Fruit fly (Drosophila melanogaster) whole organism, embryonic: ENCODE measurements around the gene CG31189.

ENCODE experiments used
- C15 ChIP-seq: fragments of 200-800 bp; sonication (Bioruptor generic); IDR thresholded peaks from 3 replicates; pipeline ENCODE4 v1.3.6; 2022; ENCODE audit warnings: missing biosample characterization, missing genetic modification characterization
- CG10979 ChIP-seq: fragments of 200-800 bp; sonication (Bioruptor generic); optimal IDR thresholded peaks from 2 replicates; lab custom pipeline; 2018; ENCODE audit warnings: missing biosample characterization, mild to moderate bottlenecking, missing genetic modification characterization, moderate library complexity
- CG11696 ChIP-seq: fragments of 200-800 bp; sonication (Bioruptor generic); IDR thresholded peaks from 2 replicates; pipeline ENCODE4 v1.3.6; 2022; ENCODE audit warnings: missing biosample characterization, missing genetic modification characterization
- CG12391 ChIP-seq: fragments of 200-800 bp; sonication (Bioruptor generic); optimal IDR thresholded peaks from 3 replicates; lab custom pipeline; 2018; ENCODE audit warnings: missing biosample characterization, mild to moderate bottlenecking, missing genetic modification characterization, moderate library complexity
- CG13424 ChIP-seq: fragments of 200-800 bp; sonication (Bioruptor generic); optimal IDR thresholded peaks from 2 replicates; lab custom pipeline; 2019; ENCODE audit warnings: missing biosample characterization, mild to moderate bottlenecking, missing genetic modification characterization, moderate library complexity
- CG14965 ChIP-seq: fragments of 200-800 bp; sonication (Bioruptor generic); optimal IDR thresholded peaks from 2 replicates; lab custom pipeline; 2016; ENCODE audit warnings: missing biosample characterization, missing genetic modification characterization, borderline replicate concordance
- CG17328 ChIP-seq: fragments of 200-800 bp; sonication (Bioruptor generic); IDR thresholded peaks from 2 replicates; pipeline ENCODE4 v1.3.6; 2022; ENCODE audit warnings: missing biosample characterization, missing genetic modification characterization
- CG17912 ChIP-seq: fragments of 200-800 bp; sonication (Bioruptor generic); optimal IDR thresholded peaks from 2 replicates; lab custom pipeline; 2018; ENCODE audit warnings: missing biosample characterization, mild to moderate bottlenecking, missing genetic modification characterization
- CG2202 ChIP-seq: fragments of 200-800 bp; sonication (Bioruptor generic); optimal IDR thresholded peaks from 2 replicates; lab custom pipeline; 2018; ENCODE audit warnings: missing biosample characterization, mild to moderate bottlenecking, missing genetic modification characterization
- CG2889 ChIP-seq: fragments of 200-800 bp; sonication (Bioruptor generic); IDR thresholded peaks from 3 replicates; pipeline ENCODE4 v1.3.6; 2022; ENCODE audit warnings: missing biosample characterization, missing genetic modification characterization
- CG31388 ChIP-seq: fragments of 200-800 bp; sonication (Bioruptor generic); optimal IDR thresholded peaks from 2 replicates; lab custom pipeline; 2016; ENCODE audit warnings: missing biosample characterization, missing genetic modification characterization
- CG32532 ChIP-seq: fragments of 200-800 bp; sonication (Bioruptor generic); IDR thresholded peaks from 2 replicates; pipeline ENCODE4 v1.3.6; 2022; ENCODE audit warnings: missing biosample characterization, missing genetic modification characterization
- CG4360 ChIP-seq: fragments of 200-800 bp; sonication (Bioruptor generic); IDR thresholded peaks from 2 replicates; pipeline ENCODE4 v1.3.6; 2022; ENCODE audit warnings: missing biosample characterization, missing genetic modification characterization
- CG5245 ChIP-seq: fragments of 200-800 bp; sonication (Bioruptor generic); optimal IDR thresholded peaks from 3 replicates; lab custom pipeline; 2016; ENCODE audit warnings: missing biosample characterization, missing genetic modification characterization
- CG8281 ChIP-seq: fragments of 200-800 bp; sonication (Bioruptor generic); optimal IDR thresholded peaks from 2 replicates; lab custom pipeline; 2018; ENCODE audit warnings: missing biosample characterization, mild to moderate bottlenecking, missing genetic modification characterization, moderate library complexity
- CTCF ChIP-seq: fragments of 200-800 bp; sonication (Bioruptor generic); optimal IDR thresholded peaks from 2 replicates; lab custom pipeline; 2017; ENCODE audit warnings: missing biosample characterization, mild to moderate bottlenecking, missing genetic modification characterization, moderate library complexity
- Doc3 ChIP-seq: fragments of 200-800 bp; sonication (Bioruptor generic); IDR thresholded peaks from 3 replicates; pipeline ENCODE4 v1.3.6; 2022; ENCODE audit warnings: missing biosample characterization, missing genetic modification characterization; ENCODE audit not compliant: partially characterized antibody
- Drgx ChIP-seq: fragments of 200-800 bp; sonication (Bioruptor generic); IDR thresholded peaks from 2 replicates; pipeline ENCODE4 v1.3.6; 2022; ENCODE audit warnings: missing biosample characterization, missing genetic modification characterization
- Gug ChIP-seq: fragments of 200-800 bp; sonication (Bioruptor generic); IDR thresholded peaks from 4 replicates; pipeline ENCODE4 v1.3.6; 2022; ENCODE audit warnings: missing biosample characterization, missing genetic modification characterization
- HLHmδ ChIP-seq: fragments of 200-800 bp; sonication (Bioruptor generic); optimal IDR thresholded peaks from 2 replicates; lab custom pipeline; 2018; ENCODE audit warnings: missing biosample characterization, mild to moderate bottlenecking, missing genetic modification characterization, moderate library complexity
- Jarid2 ChIP-seq: fragments of 200-800 bp; sonication (Bioruptor generic); optimal IDR thresholded peaks from 3 replicates; lab custom pipeline; 2017; ENCODE audit warnings: mild to moderate bottlenecking, missing biosample characterization, missing genetic modification reagents, missing genetic modification characterization
- PHDP ChIP-seq: fragments of 200-800 bp; sonication (Bioruptor generic); optimal IDR thresholded peaks from 3 replicates; lab custom pipeline; 2018; ENCODE audit warnings: missing biosample characterization, mild to moderate bottlenecking, missing genetic modification characterization, moderate library complexity
- Poxn ChIP-seq: fragments of 200-800 bp; sonication (Bioruptor generic); IDR thresholded peaks from 2 replicates; pipeline ENCODE4 v1.3.6; 2022; ENCODE audit warnings: missing biosample characterization, missing genetic modification characterization
- Rx ChIP-seq: fragments of 200-800 bp; sonication (Bioruptor generic); IDR thresholded peaks from 2 replicates; pipeline ENCODE4 v1.3.6; 2022; ENCODE audit warnings: missing biosample characterization, missing genetic modification characterization
- Spps ChIP-seq: fragments of 200-800 bp; sonication (Bioruptor generic); optimal IDR thresholded peaks from 2 replicates; lab custom pipeline; 2018; ENCODE audit warnings: missing biosample characterization, mild to moderate bottlenecking, missing genetic modification characterization
- Sry-β ChIP-seq: fragments of 200-800 bp; sonication (Bioruptor generic); optimal IDR thresholded peaks from 2 replicates; lab custom pipeline; 2018; ENCODE audit warnings: missing biosample characterization, mild to moderate bottlenecking, missing genetic modification characterization, moderate library complexity
- Taf1 ChIP-seq: fragments of 200-800 bp; sonication (Bioruptor generic); IDR thresholded peaks from 2 replicates; pipeline ENCODE4 v1.3.6; 2022; ENCODE audit warnings: missing biosample characterization, missing genetic modification characterization
- Xrp1 ChIP-seq: fragments of 200-800 bp; sonication (Bioruptor generic); IDR thresholded peaks from 2 replicates; pipeline ENCODE4 v1.3.6; 2022; ENCODE audit warnings: missing biosample characterization, missing genetic modification characterization
- amos ChIP-seq: fragments of 200-800 bp; sonication (Bioruptor generic); IDR thresholded peaks from 2 replicates; pipeline ENCODE4 v1.3.6; 2022; ENCODE audit warnings: missing biosample characterization, missing genetic modification characterization; ENCODE audit not compliant: partially characterized antibody
- ash1 ChIP-seq: fragments of 200-800 bp; sonication (Bioruptor generic); optimal IDR thresholded peaks from 2 replicates; lab custom pipeline; 2018; ENCODE audit warnings: missing biosample characterization, mild to moderate bottlenecking, missing genetic modification characterization
- bsh ChIP-seq, 2 experiments: fragments of 200-800 bp; sonication (Bioruptor generic); optimal IDR thresholded peaks; 2 replicates each; lab custom pipeline; 2017 to 2018; ENCODE audit warnings: mild to moderate bottlenecking in 2 of 2, missing biosample characterization in 2 of 2, missing genetic modification characterization in 2 of 2, moderate library complexity in 1 of 2
- caup ChIP-seq: fragments of 200-800 bp; sonication (Bioruptor generic); optimal IDR thresholded peaks from 3 replicates; lab custom pipeline; 2017; ENCODE audit warnings: missing biosample characterization, mild to moderate bottlenecking, missing genetic modification characterization, moderate library complexity; ENCODE audit not compliant: severe bottlenecking
- chinmo ChIP-seq: fragments of 200-800 bp; sonication (Bioruptor generic); IDR thresholded peaks from 4 replicates; pipeline ENCODE4 v1.3.6; 2022; ENCODE audit warnings: missing biosample characterization, missing genetic modification characterization; ENCODE audit not compliant: partially characterized antibody
- crp ChIP-seq, 2 experiments: fragments of 200-800 bp; sonication (Bioruptor generic); optimal IDR thresholded peaks; 2 replicates in 1 of 2; 3 replicates in 1 of 2; lab custom pipeline; 2017; ENCODE audit warnings: missing biosample characterization in 2 of 2, missing genetic modification characterization in 2 of 2, mild to moderate bottlenecking in 1 of 2, moderate library complexity in 1 of 2
- en ChIP-seq: fragments of 200-800 bp; sonication (Bioruptor generic); optimal IDR thresholded peaks from 2 replicates; lab custom pipeline; 2016; ENCODE audit warnings: missing biosample characterization, missing genetic modification characterization
- eyg ChIP-seq: fragments of 200-800 bp; sonication (Bioruptor generic); optimal IDR thresholded peaks from 3 replicates; lab custom pipeline; 2016; ENCODE audit warnings: missing biosample characterization, missing genetic modification characterization
- knrl ChIP-seq: fragments of 200-800 bp; sonication (Bioruptor generic); IDR thresholded peaks from 3 replicates; pipeline ENCODE4 v1.3.6; 2022; ENCODE audit warnings: missing biosample characterization, missing genetic modification characterization; ENCODE audit not compliant: partially characterized antibody
- lbe ChIP-seq: fragments of 200-800 bp; sonication (Bioruptor generic); optimal IDR thresholded peaks from 2 replicates; lab custom pipeline; 2016; ENCODE audit warnings: missing biosample characterization, mild to moderate bottlenecking, missing genetic modification characterization
- nerfin-1 ChIP-seq: fragments of 200-800 bp; sonication (Bioruptor generic); optimal IDR thresholded peaks from 3 replicates; lab custom pipeline; 2019; ENCODE audit warnings: missing biosample characterization, mild to moderate bottlenecking, missing genetic modification characterization, moderate library complexity
- nom ChIP-seq: fragments of 200-800 bp; sonication (Bioruptor generic); optimal IDR thresholded peaks from 2 replicates; lab custom pipeline; 2017; ENCODE audit warnings: missing biosample characterization, missing genetic modification characterization, mild to moderate bottlenecking, moderate library complexity, missing genetic modification reagents
- pan ChIP-seq, 4 experiments: fragments of >200 bp in 3 of 4; fragments of 200-800 bp in 1 of 4; sonication (Bioruptor generic) in 1 of 4; optimal IDR thresholded peaks in 3 of 4; IDR thresholded peaks in 1 of 4; 2 replicates each; pipeline versions ENCODE4 v1.3.6 to Lab custom; 2017 to 2022; ENCODE audit warnings: missing biosample characterization in 2 of 4, missing genetic modification characterization in 2 of 4, mixed read lengths in 1 of 4
- psq ChIP-seq: fragments of 200-800 bp; sonication (Bioruptor generic); optimal IDR thresholded peaks from 2 replicates; lab custom pipeline; 2017; ENCODE audit warnings: missing biosample characterization, missing genetic modification characterization
- rib ChIP-seq: fragments of 200-800 bp; sonication (Bioruptor generic); IDR thresholded peaks from 2 replicates; pipeline ENCODE4 v1.3.6; 2022; ENCODE audit warnings: missing biosample characterization, missing genetic modification characterization
- sd ChIP-seq: fragments of 200-800 bp; sonication (Bioruptor generic); optimal IDR thresholded peaks from 3 replicates; lab custom pipeline; 2018; ENCODE audit warnings: missing biosample characterization, mild to moderate bottlenecking, missing genetic modification characterization, moderate library complexity
- sens ChIP-seq: fragments of 200-800 bp; sonication (Bioruptor generic); peaks from one replicate; lab custom pipeline; 2016; ENCODE audit warnings: missing biosample characterization, missing genetic modification characterization
- slbo ChIP-seq: fragments of 200-800 bp; sonication (Bioruptor generic); IDR thresholded peaks from 2 replicates; pipeline ENCODE4 v1.3.6; 2022; ENCODE audit warnings: missing biosample characterization, missing genetic modification characterization
- so ChIP-seq: fragments of 200-800 bp; sonication (Bioruptor generic); IDR thresholded peaks from 3 replicates; pipeline ENCODE4 v1.3.6; 2022; ENCODE audit warnings: missing biosample characterization, missing genetic modification characterization
- wdn ChIP-seq: fragments of 200-800 bp; sonication (Bioruptor generic); IDR thresholded peaks from 2 replicates; pipeline ENCODE4 v1.3.6; 2022; ENCODE audit warnings: missing biosample characterization, missing genetic modification characterization
- z ChIP-seq: fragments of 200-800 bp; sonication (Bioruptor generic); IDR thresholded peaks from 3 replicates; pipeline ENCODE4 v1.3.6; 2022; ENCODE audit warnings: missing biosample characterization, missing genetic modification characterization

Gene CG31189

dm6 chr3R:21090230-21091021, 44.8 kb upstream of the CG31189 start (continued):
- TF ChIP-seq rib (no peak), CG8281 (tag; lab: Kevin White, UChicago) (no peak), Spps (tag; lab: Kevin White, UChicago) (no peak)
- TF ChIP-seq, all 482 proteins: peak for 7

DNA sequence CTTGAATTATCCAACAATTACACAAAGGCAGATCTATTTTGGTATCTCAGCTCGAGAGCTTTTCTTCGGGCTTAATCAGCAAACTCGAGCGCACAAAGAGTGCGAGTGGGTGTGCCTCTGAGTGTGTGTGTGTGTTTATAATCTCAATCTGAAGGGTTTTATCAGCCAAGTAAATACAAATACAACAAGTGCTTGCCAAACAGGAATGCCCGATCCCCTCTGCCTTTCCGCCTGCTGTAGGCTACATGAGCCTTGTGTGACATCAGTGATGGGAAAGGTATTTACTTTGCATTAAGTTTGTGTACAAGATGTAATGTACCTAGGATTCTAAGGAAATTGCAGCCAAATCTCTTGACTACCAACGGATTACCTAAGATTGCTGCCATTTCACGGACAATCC, 43.8 kb upstream of the CG31189 start:
- TF ChIP-seq CG17912 (GFP tag; lab: Kevin White, UChicago) (no peak), CG12391 (no peak), CG14965 (GFP tag; lab: Kevin White, UChicago) (no peak), caup (no peak), Doc3 (GFP tag; lab: Robert Waterston, UW) (no peak), sens (GFP tag; lab: Kevin White, UChicago) (peak; percentile 24), Gug (no peak), PHDP (tag; lab: Kevin White, UChicago) (no peak), bsh (GFP tag; optimal IDR thresholded peaks at IDR 0.05; lab: Kevin White, UChicago) (no peak), rib (no peak), pan (optimal IDR thresholded peaks at IDR 0.05; lab: Kevin White, UChicago) (no peak), pan (GFP tag; optimal IDR thresholded peaks at IDR 0.05 in 1 of 2, IDR thresholded peaks at IDR 0.05 in 1 of 2) (no peak), wdn (GFP tag; lab: Robert Waterston, UW) (no peak), CG2202 (no peak), crp (GFP tag; optimal IDR thresholded peaks at IDR 0.05; lab: Kevin White, UChicago) (no peak), C15 (GFP tag; lab: Robert Waterston, UW) (no peak), eyg (GFP tag; lab: Kevin White, UChicago) (no peak), nom (GFP tag; lab: Kevin White, UChicago) (peak; percentile 6), CG10979 (tag; lab: Kevin White, UChicago) (no peak), Poxn (no peak), nerfin-1 (tag; lab: Kevin White, UChicago) (no peak), CG17328 (GFP tag; lab: Robert Waterston, UW) (no peak), en (no peak), ash1 (GFP tag; lab: Kevin White, UChicago) (no peak), CG5245 (GFP tag; lab: Kevin White, UChicago) (no peak), slbo (GFP tag; lab: Robert Waterston, UW) (no peak), Drgx (GFP tag; lab: Robert Waterston, UW) (peak; percentile 52; the same call in 1 of the 2 replicates), CTCF (GFP tag; lab: Kevin White, UChicago) (no peak), Rx (GFP tag; lab: Robert Waterston, UW) (no peak), sd (no peak), Xrp1 (0 out of 2 replicates have a peak, but pooled peaks have one; percentile 12), chinmo (GFP tag; lab: Robert Waterston, UW) (no peak), so (no peak), CG32532 (no peak), z (GFP tag; lab: Robert Waterston, UW) (no peak)
- TF ChIP-seq, all 482 proteins: peak for 4

DNA sequence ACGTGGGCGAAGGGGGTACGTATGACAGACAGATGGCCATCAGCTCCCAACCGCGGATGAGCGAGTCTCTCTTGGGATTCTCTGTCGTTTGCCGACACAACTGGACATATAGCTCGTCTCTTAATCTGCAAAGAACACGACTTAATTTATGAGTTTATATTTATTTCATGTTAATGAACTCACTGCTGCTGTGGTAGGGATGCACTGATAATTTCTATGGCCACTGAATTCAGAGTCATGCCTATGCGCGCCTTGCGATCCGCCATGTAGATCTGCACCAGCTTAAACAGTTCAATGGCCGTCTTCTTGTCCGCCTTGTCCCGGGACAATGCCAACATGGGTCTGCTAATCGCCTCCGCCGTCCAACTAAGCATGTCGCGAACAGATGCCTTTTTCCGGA, 39.3 kb upstream of the CG31189 start:
- TF ChIP-seq CG31388 (GFP tag; lab: Kevin White, UChicago): no peak
- no peak for TF ChIP-seq Sry-β (GFP tag; lab: Kevin White, UChicago)
- no peak for TF ChIP-seq Jarid2
- no peak for TF ChIP-seq CG2889
- TF ChIP-seq CG11696 (GFP tag; lab: Robert Waterston, UW): no peak
- no peak for TF ChIP-seq CG4360 (GFP tag; lab: Robert Waterston, UW)
- TF ChIP-seq Taf1 (GFP tag; lab: Robert Waterston, UW): no peak
- no peak for TF ChIP-seq HLHmδ
- TF ChIP-seq CG13424 (tag; lab: Kevin White, UChicago): no peak
- TF ChIP-seq knrl: no peak
- TF ChIP-seq amos (GFP tag; lab: Robert Waterston, UW): no peak
- no peak for TF ChIP-seq psq (GFP tag; lab: Kevin White, UChicago)
- TF ChIP-seq C15 (GFP tag; lab: Robert Waterston, UW): no peak
- TF ChIP-seq CG10979 (tag; lab: Kevin White, UChicago): no peak
- no peak for TF ChIP-seq lbe (GFP tag; lab: Kevin White, UChicago)
